Fruit fly (Drosophila melanogaster) whole organism, prepupa: ENCODE results near the gene fbl.

Experiments
- CG11294 ChIP-seq: fragments of 200-800 bp; sonication (Bioruptor generic); IDR thresholded peaks from 2 replicates; pipeline ENCODE4 v1.3.6; 2022; ENCODE audit warnings: missing biosample characterization, missing genetic modification characterization
- CG11762 ChIP-seq: fragments of 200-800 bp; sonication (Bioruptor generic); optimal IDR thresholded peaks from 3 replicates; lab custom pipeline; 2016; ENCODE audit warnings: missing biosample characterization, missing genetic modification characterization; ENCODE audit not compliant: insufficient read depth
- CG15336 ChIP-seq: fragments of 200-800 bp; sonication (Bioruptor generic); IDR thresholded peaks from 2 replicates; pipeline ENCODE4 v1.3.6; 2022; ENCODE audit warnings: missing biosample characterization, missing genetic modification characterization
- CG1621 ChIP-seq: fragments of 200-800 bp; sonication (Bioruptor generic); optimal IDR thresholded peaks from 3 replicates; lab custom pipeline; 2018; ENCODE audit warnings: missing biosample characterization, mild to moderate bottlenecking, missing genetic modification characterization
- CG31627 ChIP-seq: fragments of 200-800 bp; sonication (Bioruptor generic); optimal IDR thresholded peaks from 3 replicates; lab custom pipeline; 2016; ENCODE audit warnings: missing biosample characterization, missing genetic modification characterization
- CG34406 ChIP-seq: fragments of 200-800 bp; sonication (Bioruptor generic); optimal IDR thresholded peaks from 3 replicates; lab custom pipeline; 2016; ENCODE audit warnings: missing biosample characterization, missing genetic modification characterization
- CG3919 ChIP-seq: fragments of 200-800 bp; sonication (Bioruptor generic); optimal IDR thresholded peaks from 3 replicates; lab custom pipeline; 2016; ENCODE audit warnings: missing biosample characterization, missing genetic modification characterization
- CG4318 ChIP-seq: fragments of 200-800 bp; sonication (Bioruptor generic); optimal IDR thresholded peaks from 3 replicates; lab custom pipeline; 2017; ENCODE audit warnings: missing biosample characterization, mild to moderate bottlenecking, missing genetic modification characterization
- CG6276 ChIP-seq: fragments of 200-800 bp; sonication (Bioruptor generic); optimal IDR thresholded peaks from 2 replicates; lab custom pipeline; 2017; ENCODE audit warnings: missing biosample characterization, mild to moderate bottlenecking, missing genetic modification characterization
- CG6792 ChIP-seq: fragments of 200-800 bp; sonication (Bioruptor generic); optimal IDR thresholded peaks from 3 replicates; lab custom pipeline; 2016; ENCODE audit warnings: missing biosample characterization, missing genetic modification characterization
- CG6854 ChIP-seq: fragments of 200-800 bp; sonication (Bioruptor generic); optimal IDR thresholded peaks from 2 replicates; lab custom pipeline; 2017; ENCODE audit warnings: missing biosample characterization, mild to moderate bottlenecking, missing genetic modification characterization
- CG7368 ChIP-seq: fragments of 200-800 bp; sonication (Bioruptor generic); optimal IDR thresholded peaks from 3 replicates; lab custom pipeline; 2016; ENCODE audit warnings: missing biosample characterization, missing genetic modification characterization
- CG8119 ChIP-seq: fragments of 200-800 bp; sonication (Bioruptor generic); IDR thresholded peaks from 3 replicates; pipeline ENCODE4 v1.3.6; 2022; ENCODE audit warnings: missing biosample characterization, missing genetic modification characterization
- CG8319 ChIP-seq: fragments of 200-800 bp; sonication (Bioruptor generic); optimal IDR thresholded peaks from 3 replicates; lab custom pipeline; 2016; ENCODE audit warnings: missing biosample characterization, missing genetic modification characterization
- CG8632 ChIP-seq: fragments of 200-800 bp; sonication (Bioruptor generic); optimal IDR thresholded peaks from 3 replicates; lab custom pipeline; 2016; ENCODE audit warnings: missing biosample characterization, missing genetic modification characterization
- Eip93F ChIP-seq: fragments of 200-800 bp; sonication (Bioruptor generic); optimal IDR thresholded peaks from 2 replicates; lab custom pipeline; 2016; ENCODE audit warnings: missing biosample characterization, mild to moderate bottlenecking, missing genetic modification characterization
- Ets21C ChIP-seq: fragments of 200-800 bp; sonication (Bioruptor generic); optimal IDR thresholded peaks from 3 replicates; lab custom pipeline; 2016; ENCODE audit warnings: missing biosample characterization, missing genetic modification characterization
- Ets96B ChIP-seq: fragments of 200-800 bp; optimal IDR thresholded peaks from 2 replicates; lab custom pipeline; 2019; ENCODE audit warnings: missing biosample characterization, mild to moderate bottlenecking, missing genetic modification characterization, moderate library complexity
- Hr38 ChIP-seq: sonication (Bioruptor generic); optimal IDR thresholded peaks from 2 replicates; lab custom pipeline; 2016; ENCODE audit warnings: missing biosample characterization, missing genetic modification characterization
- Hr39 ChIP-seq: fragments of 200-800 bp; sonication (Bioruptor generic); optimal IDR thresholded peaks from 2 replicates; lab custom pipeline; 2016; ENCODE audit warnings: missing biosample characterization, missing genetic modification characterization
- Hr4 ChIP-seq: fragments of 200-800 bp; sonication (Bioruptor generic); optimal IDR thresholded peaks from 3 replicates; lab custom pipeline; 2016; ENCODE audit warnings: missing biosample characterization, missing genetic modification characterization
- OdsH ChIP-seq: fragments of 200-800 bp; sonication (Bioruptor generic); optimal IDR thresholded peaks from 3 replicates; lab custom pipeline; 2016; ENCODE audit warnings: missing biosample characterization, missing genetic modification characterization
- Smox ChIP-seq: fragments of 200-800 bp; sonication (Bioruptor generic); optimal IDR thresholded peaks from 3 replicates; lab custom pipeline; 2016; ENCODE audit warnings: missing biosample characterization, missing genetic modification characterization
- Sox102F ChIP-seq: fragments of 200-800 bp; sonication (Bioruptor generic); optimal IDR thresholded peaks from 2 replicates; lab custom pipeline; 2016; ENCODE audit warnings: missing biosample characterization, mild to moderate bottlenecking, missing genetic modification characterization
- Sox14 ChIP-seq: fragments of 200-800 bp; sonication (Bioruptor generic); optimal IDR thresholded peaks from 3 replicates; lab custom pipeline; 2016; ENCODE audit warnings: missing biosample characterization, missing genetic modification characterization
- Sox15 ChIP-seq: fragments of 200-800 bp; sonication (Bioruptor generic); optimal IDR thresholded peaks from 3 replicates; lab custom pipeline; 2016; ENCODE audit warnings: missing biosample characterization, missing genetic modification characterization
- achi ChIP-seq: fragments of 200-800 bp; sonication (Bioruptor generic); optimal IDR thresholded peaks from 3 replicates; lab custom pipeline; 2016; ENCODE audit warnings: missing biosample characterization, missing genetic modification characterization
- acj6 ChIP-seq: fragments of 200-800 bp; sonication (Bioruptor generic); optimal IDR thresholded peaks from 3 replicates; lab custom pipeline; 2016; ENCODE audit warnings: missing biosample characterization, missing genetic modification characterization
- dac ChIP-seq: fragments of 200-800 bp; sonication (Bioruptor generic); optimal IDR thresholded peaks from 2 replicates; lab custom pipeline; 2017; ENCODE audit warnings: missing biosample characterization, mild to moderate bottlenecking, missing genetic modification characterization
- dsx ChIP-seq: fragments of 200-800 bp; optimal IDR thresholded peaks from 3 replicates; lab custom pipeline; 2019; ENCODE audit warnings: missing biosample characterization, mild to moderate bottlenecking, missing genetic modification characterization, moderate library complexity; ENCODE audit not compliant: poor library complexity, severe bottlenecking
- esn ChIP-seq: fragments of 200-800 bp; sonication (Bioruptor generic); optimal IDR thresholded peaks from 2 replicates; lab custom pipeline; 2016; ENCODE audit warnings: missing biosample characterization, mild to moderate bottlenecking, missing genetic modification characterization, moderate library complexity
- fd59A ChIP-seq: fragments of 200-800 bp; sonication (Bioruptor generic); optimal IDR thresholded peaks from 2 replicates; lab custom pipeline; 2017; ENCODE audit warnings: missing biosample characterization, mild to moderate bottlenecking, missing genetic modification characterization, missing genetic modification reagents
- net ChIP-seq: fragments of 200-800 bp; sonication (Bioruptor generic); optimal IDR thresholded peaks from 3 replicates; lab custom pipeline; 2016; ENCODE audit warnings: missing biosample characterization, missing genetic modification characterization
- pdm3 ChIP-seq: fragments of 200-800 bp; sonication (Bioruptor generic); optimal IDR thresholded peaks from 3 replicates; lab custom pipeline; 2016; ENCODE audit warnings: missing biosample characterization, missing genetic modification characterization
- salr ChIP-seq, 2 experiments: fragments of 200-800 bp; sonication (Bioruptor generic); optimal IDR thresholded peaks; 3 replicates each; lab custom pipeline; 2016 to 2018; ENCODE audit warnings: missing biosample characterization in 2 of 2, missing genetic modification characterization in 2 of 2, mild to moderate bottlenecking in 1 of 2
- svp ChIP-seq: fragments of 200-800 bp; sonication (Bioruptor generic); peaks from one replicate; lab custom pipeline; 2016; ENCODE audit warnings: missing biosample characterization, missing genetic modification characterization
- vri ChIP-seq: fragments of 200-800 bp; sonication (Bioruptor generic); optimal IDR thresholded peaks from 3 replicates; lab custom pipeline; 2016; ENCODE audit warnings: missing biosample characterization, mild to moderate bottlenecking, missing genetic modification characterization

fbl gene

dm6 chr3L:20349333-20349924 lies 34.8 kb upstream of the fbl start (continued):
- TF ChIP-seq CG1621 (tag; lab: Kevin White, UChicago) (no peak), Sox14 (GFP tag; lab: Kevin White, UChicago) (peak; percentile 87), acj6 (GFP tag; lab: Kevin White, UChicago) (no peak), CG6792 (GFP tag; lab: Kevin White, UChicago) (no peak), Smox (no peak), CG3919 (no peak), dsx (GFP tag; lab: Kevin White, UChicago) (no peak), CG8119 (GFP tag; lab: Robert Waterston, UW) (0 out of 3 replicates have a peak, but pooled peaks have one; percentile 32)

dm6 chr3L:20353149-20353548 lies 31.1 kb upstream of the fbl start, which contains the start of gene CG5618:
CG5618 (plus strand) TSS chr3L:20353449.
- TF ChIP-seq CG3919: no peak
- TF ChIP-seq CG7368: no peak
- no peak for TF ChIP-seq CG1621 (tag; lab: Kevin White, UChicago)
- TF ChIP-seq CG6276 (GFP tag; lab: Kevin White, UChicago): no peak
- TF ChIP-seq CG11294 (GFP tag; lab: Robert Waterston, UW): no peak
- no peak for TF ChIP-seq Ets21C

dm6 chr3L:20353726-20354332 lies 30.4 kb upstream of the fbl start:
- TF ChIP-seq OdsH (GFP tag; lab: Kevin White, UChicago) (no peak), Ets96B (tag; lab: Kevin White, UChicago) (no peak), Hr39 (GFP tag; lab: Kevin White, UChicago) (no peak), pdm3 (no peak), CG3919 (no peak), CG15336 (GFP tag; lab: Robert Waterston, UW) (peak; percentile 48), fd59A (no peak), salr (GFP tag; optimal IDR thresholded peaks at IDR 0.05; lab: Kevin White, UChicago) (no peak), Sox15 (GFP tag; lab: Kevin White, UChicago) (no peak), CG7368 (no peak), esn (GFP tag; lab: Kevin White, UChicago) (peak; percentile 30), Hr38 (GFP tag; lab: Kevin White, UChicago) (no peak), svp (GFP tag; lab: Kevin White, UChicago) (peak; percentile 85), CG31627 (GFP tag; lab: Kevin White, UChicago) (peak; percentile 8), CG8319 (GFP tag; lab: Kevin White, UChicago) (no peak), Sox102F (GFP tag; lab: Kevin White, UChicago) (no peak), CG8632 (GFP tag; lab: Kevin White, UChicago) (no peak), net (no peak), Eip93F (GFP tag; lab: Kevin White, UChicago) (peak; percentile 19), dac (GFP tag; lab: Kevin White, UChicago) (no peak), CG11762 (GFP tag; lab: Kevin White, UChicago) (peak; percentile 6), CG1621 (tag; lab: Kevin White, UChicago) (no peak), CG6854 (GFP tag; lab: Kevin White, UChicago) (no peak), Hr4 (GFP tag; lab: Kevin White, UChicago) (no peak), vri (GFP tag; lab: Kevin White, UChicago) (peak; percentile 46)

- no peak for TF ChIP-seq CG11294 (GFP tag; lab: Robert Waterston, UW)
- no peak for TF ChIP-seq Sox102F (GFP tag; lab: Kevin White, UChicago)
- TF ChIP-seq achi (GFP tag; lab: Kevin White, UChicago): no peak
- TF ChIP-seq CG4318: no peak
- TF ChIP-seq CG31627 (GFP tag; lab: Kevin White, UChicago): no peak
- no peak for TF ChIP-seq CG34406 (GFP tag; lab: Kevin White, UChicago)
These were observed 29.9 kb upstream of the fbl start for dm6 chr3L:20354363-20354762.
